Worm (Caenorhabditis elegans) whole organism, L1 larva: ENCODE measurements around the gene slc-28.1.

Experiments used
- mef-2 ChIP-seq: fragments of 150-350 bp; optimal IDR thresholded peaks from 2 replicates; lab custom pipeline; 2014; ENCODE audit warnings: missing biosample characterization, missing genetic modification characterization
- nhr-28 ChIP-seq: fragments of 150-350 bp; optimal IDR thresholded peaks from 2 replicates; lab custom pipeline; 2014; ENCODE audit warnings: missing biosample characterization, missing genetic modification characterization

ce11 chrV:3505745-3506144 lies 42.1 kb downstream of the slc-28.1 start:
- TF ChIP-seq mef-2 (tag; lab: Kevin White, UChicago) (no peak), nhr-28 (no peak)
